Fruit fly (Drosophila melanogaster): ENCODE data around the gene CG15739.

Gene CG15739

DNA sequence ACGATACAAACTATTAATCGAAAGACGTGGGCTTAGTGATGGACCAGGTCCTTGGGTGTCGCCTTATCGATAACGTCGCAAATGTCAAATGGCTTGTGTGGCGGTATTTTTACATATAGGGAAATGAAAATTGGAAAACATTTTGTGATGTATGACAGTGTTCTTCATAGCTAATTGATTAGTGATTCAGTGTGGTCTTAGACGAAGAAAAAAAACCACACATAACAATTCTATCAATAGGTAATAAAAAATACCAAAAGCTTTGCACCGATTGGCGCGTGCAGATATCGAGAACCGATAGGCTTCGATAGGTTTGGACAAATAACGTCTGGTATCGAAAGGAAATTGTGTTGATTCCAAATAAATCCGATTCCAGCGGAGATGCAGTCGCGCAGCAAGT, 4.3 kb upstream of the CG15739 start, which contains the start of the genes Nrd1 and CG1847 (continued):
- TF ChIP-seq CG8924 (tag; optimal IDR thresholded peaks at IDR 0.05) (no peak), Bteb2 (GFP tag; optimal IDR thresholded peaks at IDR 0.05) (no peak), fu2 (GFP tag; optimal IDR thresholded peaks at IDR 0.05) (no peak), trem (tag; optimal IDR thresholded peaks at IDR 0.05) (peak; percentile 40), ash1 (GFP tag; optimal IDR thresholded peaks at IDR 0.05) (no peak), CG2875 (GFP tag; optimal IDR thresholded peaks at IDR 0.05) (no peak), CG9437 (GFP tag; optimal IDR thresholded peaks at IDR 0.05) (peak; percentile 97), so (GFP tag; IDR thresholded peaks at IDR 0.05) (no peak), Side (GFP tag; optimal IDR thresholded peaks at IDR 0.05) (no peak), ems (GFP tag; optimal IDR thresholded peaks at IDR 0.05) (no peak), CG34376 (GFP tag; optimal IDR thresholded peaks at IDR 0.05) (no peak), CG1024 (GFP tag; IDR thresholded peaks at IDR 0.05) (no peak), chinmo (GFP tag; IDR thresholded peaks at IDR 0.05; ENCODE audit: partially characterized antibody) (peak; percentile 71; the same call in 1 of the 4 replicates), CG12391 (tag; optimal IDR thresholded peaks at IDR 0.05) (no peak), CG11504 (tag; optimal IDR thresholded peaks at IDR 0.05) (no peak), Kr (GFP tag; optimal IDR thresholded peaks at IDR 0.05) (no peak), CG12769 (tag; optimal IDR thresholded peaks at IDR 0.05) (no peak), CG6272 (GFP tag; IDR thresholded peaks at IDR 0.05) (no peak), Fer3 (tag; optimal IDR thresholded peaks at IDR 0.05) (no peak), CG32767 (GFP tag; IDR thresholded peaks at IDR 0.05) (no peak), crc (GFP tag; optimal IDR thresholded peaks at IDR 0.05) (no peak), CG17568 (GFP tag; optimal IDR thresholded peaks at IDR 0.05) (no peak), CG15073 (GFP tag; optimal IDR thresholded peaks at IDR 0.05) (no peak), Atf-2 (GFP tag; optimal IDR thresholded peaks at IDR 0.05) (no peak), Taf1 (GFP tag; IDR thresholded peaks at IDR 0.05) (no peak), ewg (GFP tag; optimal IDR thresholded peaks at IDR 0.05) (no peak), CG6683 (GFP tag; optimal IDR thresholded peaks at IDR 0.05) (no peak), Gug (GFP tag; IDR thresholded peaks at IDR 0.05) (no peak), cg (GFP tag; optimal IDR thresholded peaks at IDR 0.05) (no peak), hbn (GFP tag; IDR thresholded peaks at IDR 0.05; ENCODE audit: partially characterized antibody) (peak; percentile 68), sd (tag; optimal IDR thresholded peaks at IDR 0.05) (no peak), CG4730 (GFP tag; IDR thresholded peaks at IDR 0.05) (no peak), D (optimal IDR thresholded peaks at IDR 0.05) (no peak), D (GFP tag; optimal IDR thresholded peaks at IDR 0.05) (no peak), Usf (GFP tag; optimal IDR thresholded peaks at IDR 0.05) (no peak), CG9797 (GFP tag; optimal IDR thresholded peaks at IDR 0.05) (peak; percentile 29), jigr1 (GFP tag; IDR thresholded peaks at IDR 0.05) (no peak), dan (GFP tag; IDR thresholded peaks at IDR 0.05) (no peak), phol (tag; optimal IDR thresholded peaks at IDR 0.05) (peak; percentile 10), tll (GFP tag; optimal IDR thresholded peaks at IDR 0.05) (no peak), Bdp1 (GFP tag; optimal IDR thresholded peaks at IDR 0.05) (no peak), CG7963 (GFP tag; IDR thresholded peaks at IDR 0.05; ENCODE audit: partially characterized antibody) (peak; percentile 73), CG2202 (tag; optimal IDR thresholded peaks at IDR 0.05) (no peak), CG5180 (GFP tag; optimal IDR thresholded peaks at IDR 0.05) (no peak), knrl (GFP tag; IDR thresholded peaks at IDR 0.05; ENCODE audit: partially characterized antibody) (peak; percentile 62; the same call in 2 of the 3 replicates), CG1832 (GFP tag; optimal IDR thresholded peaks at IDR 0.05) (no peak), CG11723 (GFP tag; optimal IDR thresholded peaks at IDR 0.05) (no peak), CG9215 (GFP tag; IDR thresholded peaks at IDR 0.05) (no peak), BtbVII (GFP tag; optimal IDR thresholded peaks at IDR 0.05) (no peak), eyg (GFP tag; optimal IDR thresholded peaks at IDR 0.05) (no peak), tx (GFP tag; optimal IDR thresholded peaks at IDR 0.05) (no peak)

Measured in whole organism, embryonic.